Worm (Caenorhabditis elegans): ENCODE measurements around the gene ruvb-2.

DNA sequence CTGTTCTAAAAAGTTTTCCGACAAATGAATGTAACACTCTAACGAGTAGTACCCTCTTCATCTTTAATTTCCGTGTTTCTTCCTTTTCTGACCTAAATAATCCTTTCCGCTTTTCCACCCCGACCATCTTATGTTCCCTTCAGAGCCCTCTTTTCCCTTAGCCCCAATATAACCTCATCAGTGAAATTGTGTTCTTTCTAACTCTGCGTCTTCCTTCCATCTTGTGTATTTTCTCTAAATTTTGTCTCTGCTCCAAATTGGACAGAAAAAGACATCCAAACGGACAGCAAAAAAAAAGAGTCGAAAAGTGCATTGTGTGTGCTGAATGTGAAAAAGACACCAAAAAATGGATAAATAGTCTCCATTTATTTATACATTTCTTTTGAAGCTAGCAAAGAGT lies 40.3 kb upstream of the ruvb-2 start:
- TF ChIP-seq ceh-82 (tag; optimal IDR thresholded peaks at IDR 0.05) (no peak), zag-1 (tag; optimal IDR thresholded peaks at IDR 0.05) (peak; percentile 16), ztf-11 (tag; optimal IDR thresholded peaks at IDR 0.05) (no peak), unc-39 (tag; optimal IDR thresholded peaks at IDR 0.05) (no peak), ama-1 (optimal IDR thresholded peaks at IDR 0.05) (no peak), aly-2 (tag; optimal IDR thresholded peaks at IDR 0.05) (no peak), fos-1 (tag; optimal IDR thresholded peaks at IDR 0.05) (no peak), nhr-77 (tag; optimal IDR thresholded peaks at IDR 0.05) (no peak), nhr-11 (tag; optimal IDR thresholded peaks at IDR 0.05) (no peak), nhr-23 (tag; optimal IDR thresholded peaks at IDR 0.05) (no peak), nhr-129 (tag; optimal IDR thresholded peaks at IDR 0.05) (no peak), ztf-4 (tag; optimal IDR thresholded peaks at IDR 0.05) (no peak)
